Worm (Caenorhabditis elegans) whole organism, L4 larva: ENCODE measurements around the gene srh-42.

Source experiments
- aly-2 ChIP-seq: sonication (generic microtip); optimal IDR thresholded peaks from 2 replicates; lab custom pipeline; 2018; ENCODE audit warnings: missing biosample characterization, missing genetic modification characterization
- daf-19 ChIP-seq: fragments of 200-800 bp; sonication (Bioruptor generic); conservative IDR thresholded peaks from 2 replicates; pipeline ENCODE4 v1.3.6; 2022; ENCODE audit warnings: missing genetic modification characterization, missing compliant biosample characterization
- dmd-6 ChIP-seq: fragments of 200-800 bp; sonication (Bioruptor generic); IDR thresholded peaks from 2 replicates; pipeline ENCODE4 v1.3.6; 2022; ENCODE audit warnings: missing genetic modification reagents, missing genetic modification characterization, missing compliant biosample characterization
- jun-1 ChIP-seq: fragments of 150-350 bp; optimal IDR thresholded peaks from 2 replicates; lab custom pipeline; 2014; ENCODE audit warnings: missing biosample characterization, missing genetic modification reagents, missing genetic modification characterization
- lin-13 ChIP-seq: fragments of 150-350 bp; optimal IDR thresholded peaks from 2 replicates; lab custom pipeline; 2014; ENCODE audit warnings: missing biosample characterization, missing genetic modification reagents, missing genetic modification characterization
- lin-38 ChIP-seq: fragments of 200-800 bp; sonication (Bioruptor generic); IDR thresholded peaks from 2 replicates; pipeline ENCODE4 v1.3.6; 2022; ENCODE audit warnings: missing genetic modification reagents, missing genetic modification characterization, missing compliant biosample characterization
- nhr-237 ChIP-seq: sonication (generic microtip); optimal IDR thresholded peaks from 2 replicates; lab custom pipeline; 2017; ENCODE audit warnings: missing biosample characterization, missing genetic modification characterization
- zag-1 ChIP-seq: fragments of 150-350 bp; optimal IDR thresholded peaks from 2 replicates; lab custom pipeline; 2014; ENCODE audit warnings: missing biosample characterization, missing genetic modification characterization
- ztf-11 ChIP-seq: fragments of 150-350 bp; optimal IDR thresholded peaks from 2 replicates; lab custom pipeline; 2014; ENCODE audit warnings: missing biosample characterization, missing genetic modification characterization

DNA sequence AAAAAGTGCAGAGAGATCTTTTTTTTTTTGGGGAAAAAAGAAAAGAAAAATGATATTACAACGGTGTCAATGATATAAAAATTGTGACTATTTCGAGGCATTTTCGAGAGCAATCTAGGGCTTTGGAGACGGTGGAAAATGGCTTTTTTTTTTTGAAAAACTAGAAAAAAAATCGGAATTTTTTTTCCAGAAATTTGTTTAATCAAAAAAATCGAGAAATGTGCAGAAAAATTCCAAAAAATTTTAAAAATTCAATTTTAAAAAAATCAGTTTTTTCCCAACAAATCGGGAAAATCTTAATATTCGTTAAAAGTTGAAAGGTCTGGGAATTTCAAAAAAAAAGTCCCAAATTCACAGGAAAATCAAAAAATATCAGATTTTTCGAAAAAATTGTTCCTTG lies 32.1 kb downstream of the srh-42 start, which contains the start of gene Y54G11A.19:
- TF ChIP-seq lin-13 (no peak), lin-38 (GFP tag; lab: Robert Waterston, UW) (no peak), ztf-11 (tag; lab: Kevin White, UChicago) (no peak), daf-19 (GFP tag; lab: Robert Waterston, UW) (no peak), jun-1 (tag; lab: Kevin White, UChicago) (no peak), zag-1 (tag; lab: Kevin White, UChicago) (no peak), nhr-237 (tag; lab: Kevin White, UChicago) (no peak), aly-2 (tag; lab: Kevin White, UChicago) (no peak), dmd-6 (GFP tag; lab: Robert Waterston, UW) (no peak)
